Fruit fly (Drosophila melanogaster): ENCODE data around the gene mei-217.

Gene mei-217

dm6 chrX:17170484-17170944 lies 27.7 kb upstream of the mei-217 start (continued):
- TF ChIP-seq Oaz (GFP tag; IDR thresholded peaks at IDR 0.05), result no peak
- TF ChIP-seq gsb-n (tag; optimal IDR thresholded peaks at IDR 0.05), result no peak
- TF ChIP-seq CG2129 (GFP tag; IDR thresholded peaks at IDR 0.05; ENCODE audit: partially characterized antibody), result no peak
- no peak for TF ChIP-seq pb (GFP tag; optimal IDR thresholded peaks at IDR 0.05)
- no peak for TF ChIP-seq CG14965 (GFP tag; optimal IDR thresholded peaks at IDR 0.05; ENCODE audit: borderline replicate concordance)
- no peak for TF ChIP-seq br (optimal IDR thresholded peaks at IDR 0.05)
- 0 out of 3 replicates have a peak, but pooled peaks have one; percentile 29 for TF ChIP-seq CG34422 (GFP tag; IDR thresholded peaks at IDR 0.05)
- peak; percentile 71 for TF ChIP-seq Rfx (GFP tag; IDR thresholded peaks at IDR 0.05)
- no peak for TF ChIP-seq Scr (GFP tag; IDR thresholded peaks at IDR 0.05; ENCODE audit: partially characterized antibody)
- TF ChIP-seq lola (GFP tag; optimal IDR thresholded peaks at IDR 0.05), result no peak
- TF ChIP-seq fd64A (GFP tag; optimal IDR thresholded peaks at IDR 0.05), result no peak
- no peak for TF ChIP-seq bigmax (GFP tag; optimal IDR thresholded peaks at IDR 0.05)
- no peak for TF ChIP-seq Atf3 (GFP tag; optimal IDR thresholded peaks at IDR 0.05)
- TF ChIP-seq grn (GFP tag; optimal IDR thresholded peaks at IDR 0.05), result no peak
- TF ChIP-seq ERR (GFP tag; optimal IDR thresholded peaks at IDR 0.05), result no peak
- TF ChIP-seq pros (GFP tag; optimal IDR thresholded peaks at IDR 0.05), result no peak
- TF ChIP-seq dysf (GFP tag; IDR thresholded peaks at IDR 0.05), result peak; percentile 68; the same call in 2 of the 3 replicates
- TF ChIP-seq CG33213 (GFP tag; optimal IDR thresholded peaks at IDR 0.05), result no peak
- TF ChIP-seq CG7987 (GFP tag; optimal IDR thresholded peaks at IDR 0.05), result no peak
- TF ChIP-seq D19B (GFP tag; optimal IDR thresholded peaks at IDR 0.05), result no peak
- no peak for TF ChIP-seq CG4707 (GFP tag; optimal IDR thresholded peaks at IDR 0.05)

DNA sequence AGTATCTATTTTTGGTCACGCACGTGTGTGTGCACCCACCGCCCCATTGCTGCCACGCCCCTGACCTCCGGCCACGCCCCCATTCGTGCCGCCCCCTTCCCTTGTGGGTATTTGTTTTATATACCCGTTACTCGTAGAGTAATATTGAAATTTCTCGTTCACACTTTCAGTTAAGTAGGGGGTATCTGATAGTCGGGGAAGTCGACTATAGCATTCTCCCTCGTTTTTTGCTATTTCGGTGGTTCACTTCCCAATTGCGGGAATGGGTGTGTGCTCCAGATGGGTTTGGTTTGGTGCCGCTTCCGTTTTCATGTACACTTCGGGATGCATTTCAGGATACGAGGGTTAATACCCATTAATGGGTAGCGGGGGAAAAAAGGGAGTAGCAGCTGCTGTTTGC lies 24.5 kb upstream of the mei-217 start:
- TF ChIP-seq nerfin-2 (GFP tag; IDR thresholded peaks at IDR 0.05; ENCODE audit: partially characterized antibody) (peak; percentile 37; the same call in 1 of the 2 replicates), CG6175 (GFP tag; IDR thresholded peaks at IDR 0.05) (no peak), CG6654 (GFP tag; optimal IDR thresholded peaks at IDR 0.05) (no peak), CG2129 (GFP tag; IDR thresholded peaks at IDR 0.05; ENCODE audit: partially characterized antibody) (no peak), hth (optimal IDR thresholded peaks at IDR 0.05) (no peak), tio (GFP tag; optimal IDR thresholded peaks at IDR 0.05) (no peak), ato (GFP tag; IDR thresholded peaks at IDR 0.05; ENCODE audit: partially characterized antibody) (0 out of 2 replicates have a peak, but pooled peaks have one; percentile 10), Ets97D (GFP tag; optimal IDR thresholded peaks at IDR 0.05) (no peak), eve (GFP tag; optimal IDR thresholded peaks at IDR 0.05) (no peak), CG15479 (GFP tag; optimal IDR thresholded peaks at IDR 0.05) (no peak), bbx (GFP tag; IDR thresholded peaks at IDR 0.05; ENCODE audit: partially characterized antibody) (peak; percentile 50; the same call in 1 of the 2 replicates), vnd (GFP tag; IDR thresholded peaks at IDR 0.05; ENCODE audit: partially characterized antibody) (0 out of 3 replicates have a peak, but pooled peaks have one; percentile 17), CG14860 (GFP tag; IDR thresholded peaks at IDR 0.05; ENCODE audit: partially characterized antibody) (peak; percentile 54; the same call in 2 of the 3 replicates), dm (GFP tag; optimal IDR thresholded peaks at IDR 0.05) (no peak), NC2β (GFP tag; optimal IDR thresholded peaks at IDR 0.05) (no peak), al (GFP tag; IDR thresholded peaks at IDR 0.05) (no peak), CG2678 (tag; optimal IDR thresholded peaks at IDR 0.05) (no peak), HLH4C (GFP tag; IDR thresholded peaks at IDR 0.05; ENCODE audit: partially characterized antibody) (peak; percentile 65), aop (GFP tag; IDR thresholded peaks at IDR 0.05) (no peak), CG16813 (GFP tag; IDR thresholded peaks at IDR 0.05; ENCODE audit: partially characterized antibody) (peak; percentile 29; the same call in 1 of the 3 replicates), pzg (GFP tag; optimal IDR thresholded peaks at IDR 0.05) (no peak), BtbVII (GFP tag; optimal IDR thresholded peaks at IDR 0.05) (no peak), Optix (GFP tag; IDR thresholded peaks at IDR 0.05) (no peak), Scr (GFP tag; IDR thresholded peaks at IDR 0.05; ENCODE audit: partially characterized antibody) (0 out of 2 replicates have a peak, but pooled peaks have one; percentile 15), Atf6 (GFP tag; IDR thresholded peaks at IDR 0.05) (no peak), tna (GFP tag; IDR thresholded peaks at IDR 0.05; ENCODE audit: partially characterized antibody) (peak; percentile 51; the same call in 1 of the 2 replicates)
